Worm (Caenorhabditis elegans): ENCODE results near the gene arid-1.
"Not testable (repeated sequence)": the region's sequence is repeated elsewhere in the genome, so short reads cannot be mapped to it uniquely, and the experiment has no call there.

Gene arid-1

DNA sequence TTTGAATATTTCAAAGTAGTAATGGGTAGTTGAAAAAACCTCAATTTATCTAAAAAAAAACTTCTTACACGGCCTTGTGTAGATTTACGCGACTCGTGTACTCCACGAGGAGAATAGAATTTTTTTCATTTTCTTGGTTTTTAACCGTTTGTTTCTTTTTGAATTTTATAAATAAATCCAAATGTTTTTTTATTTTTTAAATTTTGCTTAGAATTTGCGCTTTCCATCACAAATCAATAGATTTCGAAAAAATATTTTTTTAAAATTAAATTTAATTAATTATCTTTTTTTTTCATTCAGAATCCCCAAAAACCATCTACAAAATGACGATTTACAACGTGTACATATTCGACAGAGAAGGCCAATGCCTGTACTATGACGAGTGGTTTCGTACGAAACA, 15.3 kb downstream of the arid-1 start, which contains the start of gene trpp-1:
Gene trpp-1 (plus strand): TSS at position 301 of the 400 bp plus-strand sequence.
- TF ChIP-seq egl-5 (tag; optimal IDR thresholded peaks at IDR 0.05) (no peak), nhr-11 (tag; optimal IDR thresholded peaks at IDR 0.05) (no peak), jun-1 (tag; optimal IDR thresholded peaks at IDR 0.05) (no peak), ceh-16 (tag; optimal IDR thresholded peaks at IDR 0.05) (no peak), eor-1 (tag; optimal IDR thresholded peaks at IDR 0.05) (no peak), nhr-12 (tag; optimal IDR thresholded peaks at IDR 0.05) (no peak), unc-39 (tag; optimal IDR thresholded peaks at IDR 0.05) (no peak), hmg-11 (tag; optimal IDR thresholded peaks at IDR 0.05) (no peak), fkh-10 (GFP tag; optimal IDR thresholded peaks at IDR 0.05) (no peak), ZK546.5 (tag; optimal IDR thresholded peaks at IDR 0.05) (no peak), ceh-9 (tag; optimal IDR thresholded peaks at IDR 0.05) (no peak), elt-3 (tag; optimal IDR thresholded peaks at IDR 0.05) (no peak), aly-2 (tag; optimal IDR thresholded peaks at IDR 0.05) (no peak), nhr-25 (tag; optimal IDR thresholded peaks at IDR 0.05) (no peak), nfya-1 (tag; optimal IDR thresholded peaks at IDR 0.05; ENCODE audit: insufficient read depth) (no peak), sea-2 (GFP tag; optimal IDR thresholded peaks at IDR 0.05) (no peak), elt-1 (tag; optimal IDR thresholded peaks at IDR 0.05) (no peak), nhr-28 (tag; optimal IDR thresholded peaks at IDR 0.05) (no peak)

DNA sequence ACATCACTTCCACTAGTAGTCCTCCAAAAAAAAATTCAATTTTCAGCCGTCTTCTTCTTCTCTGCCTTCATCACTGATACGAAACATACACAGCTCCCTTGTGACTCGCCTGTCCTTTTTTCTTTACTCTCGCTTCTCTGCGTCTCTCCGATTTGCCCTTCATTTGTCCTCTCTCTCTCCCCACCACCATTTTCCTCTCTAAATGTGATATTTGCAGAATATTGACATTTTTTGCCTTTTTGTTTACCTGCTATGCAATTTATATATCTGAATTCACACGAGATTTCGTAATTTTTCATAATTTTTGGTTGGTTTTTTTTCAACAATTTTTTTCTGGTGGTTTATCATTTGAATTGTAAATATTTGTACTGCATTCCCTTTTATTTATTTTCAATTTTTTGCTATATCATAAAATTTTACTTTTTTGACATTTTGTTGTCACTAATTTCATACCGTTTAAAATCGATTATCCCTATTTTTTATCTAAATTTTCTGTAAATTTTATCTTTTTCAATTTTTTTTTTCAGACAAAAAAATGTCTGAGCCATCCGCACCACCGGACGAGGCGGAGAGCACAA, 18.0 kb downstream of the arid-1 start, which contains the start of gene lec-12:
Gene lec-12 (plus strand): TSS at position 528 of the 578 bp plus-strand sequence.
- TF ChIP-seq pha-4 (tag; optimal IDR thresholded peaks at IDR 0.05) (peak; percentile 95), pqm-1 (tag; optimal IDR thresholded peaks at IDR 0.05) (peak; percentile 23), nhr-12 (tag; optimal IDR thresholded peaks at IDR 0.05) (no peak), elt-2 (tag; optimal IDR thresholded peaks at IDR 0.05) (peak; percentile 13), nfya-1 (tag; optimal IDR thresholded peaks at IDR 0.05; ENCODE audit: insufficient read depth) (peak; percentile 33), fos-1 (tag; optimal IDR thresholded peaks at IDR 0.05) (no peak), ztf-4 (tag; optimal IDR thresholded peaks at IDR 0.05) (no peak), jun-1 (tag; optimal IDR thresholded peaks at IDR 0.05) (peak; percentile 22)

DNA sequence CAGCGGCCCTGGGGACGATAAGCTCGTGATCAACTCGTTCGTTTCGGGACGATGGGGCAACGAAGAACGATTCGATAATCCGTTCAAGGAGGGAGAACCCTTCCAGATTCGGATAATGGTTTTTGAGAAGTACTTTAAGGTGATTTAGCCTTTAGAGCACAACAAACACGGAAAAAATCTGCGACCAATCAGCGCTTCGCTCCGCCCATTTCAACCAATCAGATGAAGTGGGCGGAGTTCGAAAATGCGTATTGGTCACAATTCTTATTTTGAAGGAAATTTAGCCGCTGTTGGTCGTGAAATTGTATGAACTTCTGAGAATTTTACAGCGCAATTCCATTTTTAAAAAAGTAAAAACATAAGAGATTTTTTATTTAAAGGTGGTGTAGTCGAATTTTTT, 20.8 kb downstream of the arid-1 start:
- TF ChIP-seq nfya-1 (tag; optimal IDR thresholded peaks at IDR 0.05; ENCODE audit: insufficient read depth), result peak; percentile 92
- TF ChIP-seq eor-1 (tag; optimal IDR thresholded peaks at IDR 0.05), result no peak

DNA sequence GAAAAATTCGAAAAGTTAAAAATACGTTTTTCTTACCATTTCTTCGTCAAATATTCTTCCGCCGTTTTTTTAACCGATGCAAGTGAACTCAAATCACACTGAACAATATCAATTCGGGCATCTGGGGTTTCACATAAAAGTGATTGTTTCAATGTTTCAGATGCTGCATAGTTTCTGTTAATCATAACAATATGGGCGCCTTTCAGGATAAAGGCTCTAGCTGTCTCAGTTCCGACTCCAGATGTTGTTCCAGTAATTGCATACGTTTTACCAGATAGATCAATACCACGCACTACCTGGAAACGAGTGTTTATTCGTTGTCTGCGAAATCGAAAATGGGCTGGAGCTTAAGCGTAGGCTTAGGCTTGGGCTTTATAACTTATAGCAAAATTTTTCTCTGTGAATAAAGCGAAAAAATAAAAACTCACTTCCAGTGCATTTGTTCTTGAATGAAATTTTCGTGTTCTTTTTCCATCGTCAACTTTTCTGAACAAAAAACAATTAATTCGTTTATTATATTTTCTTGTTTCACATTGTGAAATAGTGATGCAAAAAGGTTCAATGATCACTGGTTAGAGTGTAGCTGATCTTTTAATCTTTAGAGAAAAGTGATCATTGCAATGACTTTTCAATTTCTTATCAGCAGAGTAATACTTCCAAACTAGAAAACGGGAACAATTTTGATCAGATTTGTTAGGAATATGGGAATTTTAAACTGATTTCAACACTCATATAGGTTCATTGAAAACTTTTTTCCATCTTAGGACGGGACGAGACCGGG, 25.6 kb downstream of the arid-1 start:
- no peak for TF ChIP-seq daf-12 (tag; optimal IDR thresholded peaks at IDR 0.05)
- TF ChIP-seq ceh-82 (tag; optimal IDR thresholded peaks at IDR 0.05), result no peak
- TF ChIP-seq fos-1 (tag; optimal IDR thresholded peaks at IDR 0.05), result no peak
- TF ChIP-seq nfya-1 (tag; optimal IDR thresholded peaks at IDR 0.05; ENCODE audit: insufficient read depth), result no peak
- peak; percentile 47 for TF ChIP-seq elt-2 (tag; optimal IDR thresholded peaks at IDR 0.05)
- peak; percentile 31 for TF ChIP-seq pqm-1 (tag; optimal IDR thresholded peaks at IDR 0.05)

DNA sequence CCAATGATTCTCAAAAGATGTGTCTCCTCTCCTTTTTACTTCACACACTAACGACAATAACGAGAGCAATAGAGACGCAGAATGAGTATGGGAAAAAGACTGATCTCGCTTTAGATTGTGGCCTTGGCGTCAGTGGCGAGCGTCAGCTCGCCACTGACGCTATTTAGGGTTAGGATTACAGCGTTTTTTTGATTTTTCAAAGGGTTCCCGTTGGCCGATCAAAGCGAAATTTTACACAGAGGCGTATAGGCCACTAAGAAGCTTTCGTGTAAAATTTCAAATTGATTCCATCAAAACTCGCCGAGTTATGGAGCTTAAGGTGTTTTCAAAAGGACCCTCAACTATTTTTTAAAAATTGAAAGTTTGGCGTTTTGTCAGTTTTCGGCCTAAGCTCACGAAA, 26.7 kb downstream of the arid-1 start, which contains the start of gene DC2.5:
Gene DC2.5 (minus strand): TSS at position 101 of the 400 bp plus-strand sequence.
- TF ChIP-seq lin-15B, egl-27, fkh-2 (tag; optimal IDR thresholded peaks at IDR 0.05): not testable (repeated sequence)

DNA sequence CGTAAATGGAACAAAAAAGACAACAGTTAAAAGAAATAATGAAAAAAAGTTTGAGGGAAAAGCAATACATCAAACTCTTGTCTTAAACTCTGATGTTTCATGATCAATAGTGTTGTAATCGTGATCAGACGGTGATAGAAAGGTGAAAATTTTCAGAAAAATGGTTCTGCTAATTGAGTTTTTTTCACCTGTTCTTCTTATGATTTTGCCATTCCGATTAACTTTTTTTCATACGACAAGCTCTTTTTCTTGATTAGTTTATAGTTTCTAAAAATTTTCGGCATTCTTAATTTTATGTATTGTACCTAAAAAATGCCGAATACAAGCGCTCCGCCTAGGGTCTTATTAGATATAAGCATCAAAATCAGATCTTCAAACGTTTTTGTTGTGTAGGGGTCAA, 29.7 kb downstream of the arid-1 start:
- TF ChIP-seq hmg-11 (tag; optimal IDR thresholded peaks at IDR 0.05), result no peak
- no peak for TF ChIP-seq elt-2 (tag; optimal IDR thresholded peaks at IDR 0.05)
- TF ChIP-seq nhr-28 (tag; optimal IDR thresholded peaks at IDR 0.05), result no peak
- no peak for TF ChIP-seq ceh-16 (tag; optimal IDR thresholded peaks at IDR 0.05)
- TF ChIP-seq ztf-4 (tag; optimal IDR thresholded peaks at IDR 0.05), result no peak

Data from whole organism, L3 larva.